Worm (Caenorhabditis elegans): ENCODE measurements around the gene col-8.

col-8 gene

DNA sequence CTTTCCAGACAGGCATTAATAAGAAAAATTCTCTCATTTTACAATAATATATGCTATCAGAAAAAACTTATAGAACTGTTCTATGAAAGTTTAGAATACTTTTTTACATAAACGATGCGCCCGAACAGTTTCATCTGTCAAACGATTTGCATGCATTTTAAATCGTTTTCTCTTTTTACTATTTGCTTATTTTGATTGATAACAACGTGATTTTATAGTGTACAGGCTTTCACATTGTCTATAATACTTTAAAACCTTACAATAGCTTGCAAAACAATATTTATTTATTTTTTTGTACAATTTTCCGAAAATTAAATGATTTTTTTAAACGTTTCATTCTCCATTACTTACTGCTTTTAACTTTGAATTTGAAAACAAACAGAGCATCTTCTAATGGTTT lies 25.2 kb upstream of the col-8 start, which contains the start of gene R01H2.7:
Gene R01H2.7 (minus strand): TSS at position 101 of the 400 bp plus-strand sequence.
- TF ChIP-seq ztf-23 (GFP tag; IDR thresholded peaks at IDR 0.05) (no peak), klf-2 (GFP tag; conservative IDR thresholded peaks at IDR 0.05) (no peak), flt-1 (GFP tag; IDR thresholded peaks at IDR 0.05) (no peak), cog-1 (tag; optimal IDR thresholded peaks at IDR 0.05) (no peak), ztf-29 (GFP tag; IDR thresholded peaks at IDR 0.05) (no peak), tab-1 (GFP tag; IDR thresholded peaks at IDR 0.05) (no peak), ref-1 (GFP tag; conservative IDR thresholded peaks at IDR 0.05) (no peak)

DNA sequence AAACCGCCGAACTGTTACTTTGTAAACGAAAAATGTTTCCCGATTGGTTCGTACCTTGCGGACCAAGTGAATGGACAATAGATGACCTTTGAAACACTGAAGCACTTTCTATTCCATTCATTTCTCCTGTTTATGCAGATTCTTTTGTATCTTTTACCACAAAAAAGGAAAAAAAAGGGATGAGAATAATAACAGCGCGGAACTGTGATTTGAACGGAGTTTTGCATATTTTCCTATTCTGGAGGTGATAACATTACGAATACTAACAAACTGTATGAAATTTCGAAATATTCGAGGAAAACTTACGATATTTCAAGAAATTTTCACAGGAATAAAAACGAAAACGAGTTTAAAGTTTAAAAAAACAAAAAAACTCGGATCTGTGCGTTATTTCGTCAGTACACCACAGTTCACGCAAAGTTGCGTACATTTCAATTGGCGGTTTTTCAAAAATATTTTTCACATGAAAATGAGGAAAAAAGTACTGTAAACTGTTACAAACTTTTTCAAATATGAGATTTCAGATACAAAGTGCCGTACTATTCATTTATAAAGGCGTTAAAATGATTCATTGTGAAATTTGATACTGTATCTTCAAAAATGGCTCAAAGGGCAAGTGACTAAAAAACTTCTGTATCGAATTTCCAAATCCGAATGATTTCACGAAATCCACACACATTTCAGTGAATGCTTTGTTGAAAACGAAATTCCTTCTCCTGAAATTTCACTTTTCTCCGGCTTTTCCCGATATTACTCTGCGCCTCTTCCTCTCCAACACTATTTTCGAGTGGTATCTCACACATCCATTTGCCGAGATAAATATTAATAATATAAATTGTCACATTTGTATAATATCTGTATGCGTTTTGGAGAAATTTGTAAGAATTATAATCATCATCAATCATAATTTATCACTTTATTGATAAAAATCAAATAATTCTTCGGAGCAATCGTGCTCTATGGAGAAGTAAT lies 14.1 kb upstream of the col-8 start:
- TF ChIP-seq ref-1 (GFP tag; conservative IDR thresholded peaks at IDR 0.05): no peak
- no peak for TF ChIP-seq flt-1 (GFP tag; IDR thresholded peaks at IDR 0.05)
- no peak for TF ChIP-seq med-1 (GFP tag; optimal IDR thresholded peaks at IDR 0.05; ENCODE audit: insufficient read depth)
- TF ChIP-seq tab-1 (GFP tag; IDR thresholded peaks at IDR 0.05): no peak
- no peak for TF ChIP-seq T22C8.4 (GFP tag; IDR thresholded peaks at IDR 0.05)
- TF ChIP-seq klf-2 (GFP tag; conservative IDR thresholded peaks at IDR 0.05): no peak
- TF ChIP-seq ztf-29 (GFP tag; IDR thresholded peaks at IDR 0.05): no peak
- no peak for TF ChIP-seq cog-1 (tag; optimal IDR thresholded peaks at IDR 0.05)

DNA sequence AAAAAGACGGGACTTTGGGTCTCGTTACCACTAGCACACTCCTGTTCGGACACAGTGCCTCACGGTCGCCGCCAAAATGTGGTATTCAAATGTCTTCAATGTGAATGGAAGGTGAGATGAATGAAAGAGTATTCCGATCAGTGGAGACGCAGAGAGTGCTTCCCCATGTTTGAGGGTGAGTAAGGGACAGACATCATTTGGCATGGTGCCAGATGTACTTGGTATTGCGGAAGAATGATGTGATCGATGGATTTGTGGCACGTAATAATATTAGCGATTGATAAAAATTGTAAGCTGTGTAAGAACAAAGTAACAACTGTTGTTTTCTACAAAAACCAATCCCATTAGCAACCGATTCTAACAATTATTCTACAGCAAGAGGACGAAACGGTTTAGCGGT lies 11.7 kb upstream of the col-8 start:
- TF ChIP-seq flt-1 (GFP tag; IDR thresholded peaks at IDR 0.05) (no peak), ztf-23 (GFP tag; IDR thresholded peaks at IDR 0.05) (no peak), ref-1 (GFP tag; conservative IDR thresholded peaks at IDR 0.05) (no peak), T22C8.4 (GFP tag; IDR thresholded peaks at IDR 0.05) (no peak)

DNA sequence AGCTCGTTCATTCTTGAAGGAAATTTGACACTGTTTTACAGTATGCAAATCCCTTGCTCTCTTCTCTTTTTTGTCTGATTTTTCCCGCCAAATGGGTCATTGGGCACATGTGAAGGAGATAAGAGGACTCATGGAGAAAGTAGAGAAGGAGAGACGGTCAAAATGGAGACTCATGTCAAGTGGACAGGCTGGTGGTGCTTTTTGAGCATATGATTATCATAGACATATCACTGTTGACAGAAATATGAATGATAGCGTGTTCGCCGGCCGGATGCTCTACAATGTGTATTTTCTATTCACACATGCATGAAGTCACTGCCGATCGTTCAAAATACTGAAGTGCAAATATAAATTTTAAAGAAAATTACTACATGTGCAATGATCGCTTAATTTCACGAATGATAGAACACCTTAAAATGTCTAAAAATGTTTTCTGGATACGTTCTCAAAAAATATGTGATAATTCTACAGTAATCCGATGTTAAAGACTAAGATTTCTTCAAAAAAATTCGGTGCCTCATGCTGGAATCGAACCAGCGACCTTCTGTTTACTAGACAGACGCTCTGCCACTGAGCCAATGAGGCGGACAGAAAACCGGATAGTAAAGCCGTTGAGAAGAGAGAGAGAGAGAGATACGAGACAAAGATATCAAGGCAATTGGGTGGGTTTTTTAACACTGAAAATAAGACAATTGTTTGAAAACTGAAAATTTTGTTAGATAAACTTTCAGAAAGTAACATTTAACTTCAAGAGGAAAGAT lies 9.8 kb upstream of the col-8 start:
- TF ChIP-seq T22C8.4 (GFP tag; IDR thresholded peaks at IDR 0.05): peak; percentile 55; the same call in 1 of the 2 replicates
- TF ChIP-seq flt-1 (GFP tag; IDR thresholded peaks at IDR 0.05): peak; percentile 80
- 0 out of 2 replicates have a peak, but pooled peaks have one; percentile 31 for TF ChIP-seq ref-1 (GFP tag; conservative IDR thresholded peaks at IDR 0.05)
- no peak for TF ChIP-seq cog-1 (tag; optimal IDR thresholded peaks at IDR 0.05)
- TF ChIP-seq tab-1 (GFP tag; IDR thresholded peaks at IDR 0.05): peak; percentile 76; the same call in 1 of the 2 replicates
- 0 out of 2 replicates have a peak, but pooled peaks have one; percentile 11 for TF ChIP-seq ztf-23 (GFP tag; IDR thresholded peaks at IDR 0.05)
- peak; percentile 38; the same call in 1 of the 2 replicates for TF ChIP-seq ztf-29 (GFP tag; IDR thresholded peaks at IDR 0.05)
- no peak for TF ChIP-seq klf-2 (GFP tag; conservative IDR thresholded peaks at IDR 0.05)
- no peak for TF ChIP-seq med-1 (GFP tag; optimal IDR thresholded peaks at IDR 0.05; ENCODE audit: insufficient read depth)

DNA sequence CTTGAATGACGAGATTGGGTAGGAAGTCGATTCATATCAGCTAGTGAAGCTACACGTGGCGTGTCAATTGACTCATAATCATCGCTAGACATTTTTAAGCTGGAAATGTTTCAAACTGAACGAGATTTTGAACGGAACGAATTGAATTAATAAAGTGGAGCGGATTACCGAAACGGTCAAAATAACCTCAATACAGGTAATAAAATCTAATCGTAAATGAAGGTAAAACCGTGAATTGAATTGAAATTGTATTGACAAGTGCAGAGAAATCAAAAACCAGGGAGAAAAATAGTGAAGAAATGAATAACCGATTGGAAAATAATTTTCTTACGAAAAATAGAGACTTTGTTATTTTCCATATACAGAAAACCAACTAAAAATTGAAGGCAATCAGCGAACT lies 8.7 kb upstream of the col-8 start, which contains the start of gene cyk-1:
Gene cyk-1 (minus strand): TSS at position 101 of the 400 bp plus-strand sequence.
- TF ChIP-seq T22C8.4 (GFP tag; IDR thresholded peaks at IDR 0.05): no peak
- TF ChIP-seq klf-2 (GFP tag; conservative IDR thresholded peaks at IDR 0.05): no peak
- no peak for TF ChIP-seq tab-1 (GFP tag; IDR thresholded peaks at IDR 0.05)
- TF ChIP-seq ztf-23 (GFP tag; IDR thresholded peaks at IDR 0.05): no peak
- no peak for TF ChIP-seq flt-1 (GFP tag; IDR thresholded peaks at IDR 0.05)
- no peak for TF ChIP-seq ztf-29 (GFP tag; IDR thresholded peaks at IDR 0.05)
- no peak for TF ChIP-seq med-1 (GFP tag; optimal IDR thresholded peaks at IDR 0.05; ENCODE audit: insufficient read depth)
- no peak for TF ChIP-seq ref-1 (GFP tag; conservative IDR thresholded peaks at IDR 0.05)

DNA sequence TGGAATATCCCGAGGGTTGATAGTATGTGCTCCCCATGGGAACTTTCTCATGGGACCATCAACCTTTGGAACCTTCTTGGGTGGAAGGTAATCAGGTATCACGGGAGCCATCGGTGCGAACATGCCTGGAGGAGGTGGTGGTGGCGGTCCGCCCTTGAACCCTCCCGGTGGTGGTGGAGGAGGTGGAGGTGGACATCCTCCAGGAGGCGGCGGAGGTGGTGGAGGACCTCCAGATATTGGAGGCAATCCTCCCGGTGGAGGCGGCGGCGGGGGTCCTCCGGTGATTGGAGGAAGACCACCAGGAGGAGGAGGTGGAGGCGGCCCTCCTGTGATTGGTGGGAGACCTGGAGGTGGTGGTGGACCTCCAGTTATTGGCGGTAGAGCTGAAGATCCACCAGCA lies 5.4 kb upstream of the col-8 start:
- no peak for TF ChIP-seq ztf-23 (GFP tag; IDR thresholded peaks at IDR 0.05)
- no peak for TF ChIP-seq T22C8.4 (GFP tag; IDR thresholded peaks at IDR 0.05)
- no peak for TF ChIP-seq ref-1 (GFP tag; conservative IDR thresholded peaks at IDR 0.05)
- no peak; the same call in 1 of the 2 replicates for TF ChIP-seq flt-1 (GFP tag; IDR thresholded peaks at IDR 0.05)
- no peak for TF ChIP-seq ztf-29 (GFP tag; IDR thresholded peaks at IDR 0.05)
- TF ChIP-seq cog-1 (tag; optimal IDR thresholded peaks at IDR 0.05): no peak
- no peak for TF ChIP-seq med-1 (GFP tag; optimal IDR thresholded peaks at IDR 0.05; ENCODE audit: insufficient read depth)
- no peak for TF ChIP-seq tab-1 (GFP tag; IDR thresholded peaks at IDR 0.05)
- TF ChIP-seq klf-2 (GFP tag; conservative IDR thresholded peaks at IDR 0.05): no peak

DNA sequence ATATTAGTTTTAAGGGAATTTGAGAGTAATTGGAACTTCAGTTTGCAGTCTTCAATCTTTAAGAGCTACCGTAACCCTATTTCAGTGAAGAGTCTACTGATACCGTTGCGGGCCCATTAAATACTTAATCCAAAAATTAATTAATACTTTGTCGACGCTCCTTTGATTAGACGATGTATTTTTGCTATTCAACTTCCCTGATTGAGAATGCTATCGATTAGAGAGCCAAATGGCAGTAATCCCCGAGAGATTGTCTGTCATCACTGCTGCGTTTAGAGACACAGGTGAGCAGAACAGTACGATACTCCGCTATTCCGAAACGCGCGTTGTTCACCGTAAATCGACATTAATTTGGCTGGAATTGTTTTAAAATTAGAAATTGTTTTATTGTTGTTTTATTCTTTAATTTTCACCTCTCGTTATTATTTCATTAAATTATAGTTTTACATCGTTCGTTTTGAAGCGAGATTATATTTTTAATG lies 797 bp upstream of the col-8 start, which contains the start of gene rfl-1:
Gene rfl-1 (plus strand): TSS at position 51 of the 482 bp plus-strand sequence.
- TF ChIP-seq tab-1 (GFP tag; IDR thresholded peaks at IDR 0.05) (no peak), T22C8.4 (GFP tag; IDR thresholded peaks at IDR 0.05) (no peak), flt-1 (GFP tag; IDR thresholded peaks at IDR 0.05) (no peak), ref-1 (GFP tag; conservative IDR thresholded peaks at IDR 0.05) (no peak), med-1 (GFP tag; optimal IDR thresholded peaks at IDR 0.05; ENCODE audit: insufficient read depth) (no peak), ztf-29 (GFP tag; IDR thresholded peaks at IDR 0.05) (no peak), klf-2 (GFP tag; conservative IDR thresholded peaks at IDR 0.05) (no peak), cog-1 (tag; optimal IDR thresholded peaks at IDR 0.05) (no peak), ztf-23 (GFP tag; IDR thresholded peaks at IDR 0.05) (no peak)

DNA sequence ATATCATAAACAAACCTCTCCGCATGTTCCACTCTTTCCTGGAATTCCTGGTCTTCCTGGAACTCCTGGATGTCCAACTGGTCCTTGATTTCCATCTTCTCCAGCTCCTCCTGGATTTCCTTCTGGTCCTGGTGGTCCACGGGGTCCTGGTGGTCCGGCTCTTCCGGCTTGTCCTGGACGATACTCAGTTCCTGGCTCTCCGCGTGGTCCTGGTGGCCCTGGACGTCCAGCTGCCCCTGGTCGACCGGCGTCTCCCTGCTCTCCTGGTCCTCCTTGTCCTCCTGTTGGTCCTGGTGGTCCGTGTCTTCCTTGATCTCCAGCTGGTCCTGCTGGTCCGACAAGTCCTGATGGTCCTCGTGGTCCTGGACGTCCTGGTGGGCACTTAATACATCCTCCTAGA lies 676 bp downstream of the col-8 start:
- TF ChIP-seq ztf-29 (GFP tag; IDR thresholded peaks at IDR 0.05): no peak
- TF ChIP-seq T22C8.4 (GFP tag; IDR thresholded peaks at IDR 0.05): no peak
- no peak for TF ChIP-seq ref-1 (GFP tag; conservative IDR thresholded peaks at IDR 0.05)
- TF ChIP-seq ztf-23 (GFP tag; IDR thresholded peaks at IDR 0.05): no peak
- TF ChIP-seq med-1 (GFP tag; optimal IDR thresholded peaks at IDR 0.05; ENCODE audit: insufficient read depth): no peak
- no peak for TF ChIP-seq flt-1 (GFP tag; IDR thresholded peaks at IDR 0.05)
- TF ChIP-seq klf-2 (GFP tag; conservative IDR thresholded peaks at IDR 0.05): no peak

DNA sequence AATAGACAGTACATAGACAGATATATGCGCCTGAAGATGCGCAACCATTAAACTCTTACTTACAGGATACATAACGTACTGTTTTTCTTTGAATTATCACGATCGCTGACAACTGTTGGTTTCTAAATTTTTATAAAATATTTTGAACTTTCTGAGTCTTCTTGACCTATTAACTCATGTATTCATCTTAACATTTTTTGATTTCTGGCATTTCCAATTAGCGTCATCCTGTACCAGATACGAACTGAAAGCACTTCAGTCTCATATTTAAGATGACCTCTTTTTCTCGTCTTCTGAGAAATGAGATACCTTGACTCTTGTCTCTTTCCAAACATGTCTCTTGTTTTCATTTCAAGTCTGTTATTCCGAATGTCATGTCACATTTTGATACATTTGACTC lies 6.6 kb downstream of the col-8 start:
- no peak for TF ChIP-seq klf-2 (GFP tag; conservative IDR thresholded peaks at IDR 0.05)
- TF ChIP-seq ztf-29 (GFP tag; IDR thresholded peaks at IDR 0.05): no peak
- TF ChIP-seq med-1 (GFP tag; optimal IDR thresholded peaks at IDR 0.05; ENCODE audit: insufficient read depth): no peak
- no peak for TF ChIP-seq flt-1 (GFP tag; IDR thresholded peaks at IDR 0.05)
- no peak for TF ChIP-seq cog-1 (tag; optimal IDR thresholded peaks at IDR 0.05)
- no peak for TF ChIP-seq ref-1 (GFP tag; conservative IDR thresholded peaks at IDR 0.05)
- TF ChIP-seq ztf-23 (GFP tag; IDR thresholded peaks at IDR 0.05): no peak
- no peak for TF ChIP-seq T22C8.4 (GFP tag; IDR thresholded peaks at IDR 0.05)
- TF ChIP-seq tab-1 (GFP tag; IDR thresholded peaks at IDR 0.05): no peak
